Worm (Caenorhabditis elegans): ENCODE measurements around the gene C16C8.7.

Gene C16C8.7

ce11 chrII:3439244-3439698 is 20.7 kb downstream of the C16C8.7 start (continued):
- TF ChIP-seq F13H6.1 (tag; optimal IDR thresholded peaks at IDR 0.05) (no peak), pag-3 (tag; optimal IDR thresholded peaks at IDR 0.05; ENCODE audit: borderline replicate concordance) (no peak), npax-4 (tag; optimal IDR thresholded peaks at IDR 0.05) (no peak), ceh-24 (tag; optimal IDR thresholded peaks at IDR 0.05) (no peak)

DNA sequence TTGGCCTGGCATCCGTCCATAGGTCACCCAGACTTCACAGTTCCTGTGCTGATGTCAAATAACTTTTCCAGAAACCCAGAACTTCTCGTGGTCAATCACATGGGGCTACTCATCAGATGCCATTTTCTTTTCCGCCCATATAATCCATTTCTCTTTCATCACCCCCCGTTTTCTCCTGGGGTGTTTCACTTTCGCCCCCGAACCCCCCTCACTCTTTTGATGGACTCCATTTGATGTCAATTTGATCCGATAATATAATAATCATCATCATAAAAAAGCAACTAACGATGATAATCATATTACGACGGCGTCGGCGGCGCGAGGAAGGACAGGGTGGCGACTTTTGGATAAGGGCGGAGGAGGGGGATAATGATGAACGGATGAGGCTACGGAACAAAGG is 21.7 kb downstream of the C16C8.7 start:
- no peak for TF ChIP-seq fkh-10 (GFP tag; optimal IDR thresholded peaks at IDR 0.05)
- no peak for TF ChIP-seq pha-2 (tag; optimal IDR thresholded peaks at IDR 0.05)
- TF ChIP-seq nfya-1 (tag; optimal IDR thresholded peaks at IDR 0.05) = no peak
- TF ChIP-seq elt-2 (tag; optimal IDR thresholded peaks at IDR 0.05) = no peak
- no peak for TF ChIP-seq hlh-15 (tag; optimal IDR thresholded peaks at IDR 0.05)
- no peak for TF ChIP-seq tbx-2 (tag; optimal IDR thresholded peaks at IDR 0.05)

DNA sequence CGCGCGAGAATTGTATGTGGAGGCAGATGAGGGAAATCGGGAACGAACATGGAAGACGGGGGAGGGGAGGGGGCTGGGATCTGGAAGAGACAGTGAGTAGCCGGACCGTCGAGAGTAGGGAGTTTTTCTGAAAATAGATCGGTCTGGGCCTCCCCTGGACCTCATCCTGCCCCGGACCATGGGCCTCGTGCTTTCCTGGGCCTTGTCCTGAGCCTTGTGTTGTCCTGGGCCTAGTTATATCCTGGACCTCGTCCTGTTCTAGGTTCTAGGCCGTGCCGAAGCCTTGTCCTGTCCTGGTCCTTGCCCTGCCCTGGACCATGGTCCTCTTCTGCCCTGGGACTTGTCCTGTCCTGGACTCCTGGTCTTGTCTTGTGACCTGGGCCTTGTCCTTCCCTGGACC is 22.6 kb downstream of the C16C8.7 start:
- TF ChIP-seq ceh-34 (tag; optimal IDR thresholded peaks at IDR 0.05) (no peak), F13H6.1 (tag; optimal IDR thresholded peaks at IDR 0.05) (no peak), pax-1 (tag; optimal IDR thresholded peaks at IDR 0.05) (no peak), ceh-2 (tag; optimal IDR thresholded peaks at IDR 0.05) (no peak), hlh-13 (GFP tag; optimal IDR thresholded peaks at IDR 0.05) (no peak), pqm-1 (tag; optimal IDR thresholded peaks at IDR 0.05) (no peak), odd-2 (tag; optimal IDR thresholded peaks at IDR 0.05) (no peak)

DNA sequence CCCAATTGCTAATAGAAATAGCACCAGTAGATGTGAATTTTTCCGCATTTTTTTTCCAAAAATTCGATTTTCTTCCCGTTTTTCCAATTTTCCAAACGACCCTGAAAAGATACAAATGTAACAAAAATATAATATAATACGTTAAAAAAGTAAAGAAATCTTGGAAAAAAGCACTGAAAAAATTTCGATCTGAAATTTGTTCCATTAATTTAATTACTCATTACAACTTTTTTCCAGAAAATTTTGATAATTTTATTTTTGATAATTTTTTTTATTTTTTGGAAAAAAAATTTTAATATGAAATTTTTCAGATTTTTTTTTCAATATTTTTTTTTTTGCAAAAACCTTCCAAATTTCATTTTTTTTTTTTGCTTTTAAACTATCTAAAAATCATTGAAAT is 23.5 kb downstream of the C16C8.7 start, which contains the start of gene skpo-2:
skpo-2 (minus strand) TSS at position 101 of the 400 bp plus-strand sequence.
- TF ChIP-seq pros-1 (tag; optimal IDR thresholded peaks at IDR 0.05) = no peak
- TF ChIP-seq lin-11 (tag; optimal IDR thresholded peaks at IDR 0.05) = no peak
- TF ChIP-seq ceh-31 (tag; optimal IDR thresholded peaks at IDR 0.05) = no peak
- TF ChIP-seq dmd-4 (tag; optimal IDR thresholded peaks at IDR 0.05; ENCODE audit: borderline replicate concordance) = no peak
- TF ChIP-seq ceh-9 (tag; optimal IDR thresholded peaks at IDR 0.05) = no peak
- no peak for TF ChIP-seq ceh-14 (tag; optimal IDR thresholded peaks at IDR 0.05)
- no peak for TF ChIP-seq ceh-2 (tag; optimal IDR thresholded peaks at IDR 0.05)
- TF ChIP-seq ceh-45 (GFP tag; IDR thresholded peaks at IDR 0.05) = no peak
- TF ChIP-seq elt-4 (tag; optimal IDR thresholded peaks at IDR 0.05) = no peak
- TF ChIP-seq eyg-1 (tag; optimal IDR thresholded peaks at IDR 0.05) = no peak
- TF ChIP-seq C38D4.7 (GFP tag; optimal IDR thresholded peaks at IDR 0.05) = no peak
- TF ChIP-seq unc-55 (GFP tag; optimal IDR thresholded peaks at IDR 0.05) = no peak

- no peak for TF ChIP-seq tbx-7 (tag; optimal IDR thresholded peaks at IDR 0.05)
- TF ChIP-seq syd-9 (tag; optimal IDR thresholded peaks at IDR 0.05) = no peak
- TF ChIP-seq mec-3 (tag; optimal IDR thresholded peaks at IDR 0.05; ENCODE audit: borderline replicate concordance) = no peak
- no peak for TF ChIP-seq hlh-15 (tag; optimal IDR thresholded peaks at IDR 0.05)
- no peak for TF ChIP-seq ref-2 (tag; optimal IDR thresholded peaks at IDR 0.05)
- no peak for TF ChIP-seq ceh-48 (tag; optimal IDR thresholded peaks at IDR 0.05)
- TF ChIP-seq hlh-8 (tag; optimal IDR thresholded peaks at IDR 0.05) = no peak
- TF ChIP-seq unc-86 (tag; optimal IDR thresholded peaks at IDR 0.05) = no peak
- TF ChIP-seq nhr-11 (tag; optimal IDR thresholded peaks at IDR 0.05) = no peak
- TF ChIP-seq pqm-1 (tag; optimal IDR thresholded peaks at IDR 0.05) = no peak
- no peak for TF ChIP-seq sox-2 (GFP tag; IDR thresholded peaks at IDR 0.05)
- no peak for TF ChIP-seq sox-4 (tag; optimal IDR thresholded peaks at IDR 0.05)
- TF ChIP-seq F13H6.1 (tag; optimal IDR thresholded peaks at IDR 0.05) = no peak
- no peak for TF ChIP-seq K09A11.1 (tag; optimal IDR thresholded peaks at IDR 0.05; ENCODE audit: insufficient read depth)
Observed at ce11 chrII:3434893-3435503, 24.9 kb downstream of the C16C8.7 start.

All from whole organism, late embryonic.